Fruit fly (Drosophila melanogaster): Measurements from ENCODE around the gene CG3323.
A peak's percentile ranks its signal among the peaks of the same experiment; 100 is the strongest.

CG3323 gene

dm6 chrX:5311838-5312339, 6.4 kb upstream of the CG3323 start, which contains the start of the genes TrxT and dhd (continued):
- no peak for TF ChIP-seq CG2889 (GFP tag; IDR thresholded peaks at IDR 0.05)
- no peak for TF ChIP-seq Eip74EF (GFP tag; optimal IDR thresholded peaks at IDR 0.05)
- TF ChIP-seq pho (GFP tag; optimal IDR thresholded peaks at IDR 0.05), result peak; percentile 17
- no peak for TF ChIP-seq abd-A (tag; optimal IDR thresholded peaks at IDR 0.05)
- TF ChIP-seq D (optimal IDR thresholded peaks at IDR 0.05), result no peak
- no peak for TF ChIP-seq D (GFP tag; optimal IDR thresholded peaks at IDR 0.05)
- no peak for TF ChIP-seq wdn (GFP tag; IDR thresholded peaks at IDR 0.05)
- TF ChIP-seq CG11456 (GFP tag; IDR thresholded peaks at IDR 0.05), result 0 out of 3 replicates have a peak, but pooled peaks have one; percentile 57
- no peak for TF ChIP-seq Taf1 (GFP tag; IDR thresholded peaks at IDR 0.05)
- TF ChIP-seq tin (GFP tag; optimal IDR thresholded peaks at IDR 0.05), result no peak
- TF ChIP-seq Aef1 (GFP tag; IDR thresholded peaks at IDR 0.05), result peak; percentile 12; the same call in 1 of the 3 replicates
- no peak for TF ChIP-seq CG5245 (GFP tag; optimal IDR thresholded peaks at IDR 0.05)
- no peak for TF ChIP-seq gsb-n (tag; optimal IDR thresholded peaks at IDR 0.05)
- no peak for TF ChIP-seq Sry-β (GFP tag; optimal IDR thresholded peaks at IDR 0.05)
- no peak for TF ChIP-seq CG16779 (GFP tag; IDR thresholded peaks at IDR 0.05)
- peak; percentile 23 for TF ChIP-seq CG15073 (GFP tag; optimal IDR thresholded peaks at IDR 0.05)
- no peak for TF ChIP-seq CG3995 (GFP tag; optimal IDR thresholded peaks at IDR 0.05)
- no peak for TF ChIP-seq CG9817 (tag; optimal IDR thresholded peaks at IDR 0.05)
- peak; percentile 81 for TF ChIP-seq CG8290 (GFP tag; optimal IDR thresholded peaks at IDR 0.05)
- TF ChIP-seq CG8290 (tag; optimal IDR thresholded peaks at IDR 0.05), result peak; percentile 72 to 93
- TF ChIP-seq corto (GFP tag; optimal IDR thresholded peaks at IDR 0.05), result no peak
- TF ChIP-seq amos (GFP tag; IDR thresholded peaks at IDR 0.05; ENCODE audit: partially characterized antibody), result peak; percentile 54; the same call in 1 of the 2 replicates
- TF ChIP-seq da (GFP tag; optimal IDR thresholded peaks at IDR 0.05), result no peak
- TF ChIP-seq CG3726 (GFP tag; IDR thresholded peaks at IDR 0.05), result 0 out of 3 replicates have a peak, but pooled peaks have one; percentile 32
- no peak for TF ChIP-seq Hr51 (GFP tag; optimal IDR thresholded peaks at IDR 0.05)
- peak; percentile 64 for TF ChIP-seq CG17328 (GFP tag; IDR thresholded peaks at IDR 0.05)
- peak; percentile 74 for TF ChIP-seq CG33213 (GFP tag; optimal IDR thresholded peaks at IDR 0.05)
- 0 out of 2 replicates have a peak, but pooled peaks have one; percentile 18 for TF ChIP-seq CG10366 (GFP tag; IDR thresholded peaks at IDR 0.05)
- TF ChIP-seq CG13624 (GFP tag; optimal IDR thresholded peaks at IDR 0.05), result peak; percentile 45
- peak; percentile 38 for TF ChIP-seq Scr (GFP tag; IDR thresholded peaks at IDR 0.05; ENCODE audit: partially characterized antibody)
- no peak for TF ChIP-seq Sox102F (GFP tag; optimal IDR thresholded peaks at IDR 0.05)
- peak; percentile 17; the same call in 1 of the 2 replicates for TF ChIP-seq CG6272 (GFP tag; IDR thresholded peaks at IDR 0.05)
- TF ChIP-seq Gug (GFP tag; IDR thresholded peaks at IDR 0.05), result no peak
- TF ChIP-seq CkIIα-i1 (GFP tag; IDR thresholded peaks at IDR 0.05), result no peak
- peak; percentile 36; the same call in 1 of the 2 replicates for TF ChIP-seq CG11247 (GFP tag; IDR thresholded peaks at IDR 0.05)
- TF ChIP-seq E2f2 (GFP tag; IDR thresholded peaks at IDR 0.05), result peak; percentile 89
- TF ChIP-seq NC2α (GFP tag; optimal IDR thresholded peaks at IDR 0.05), result no peak
- TF ChIP-seq grau (tag; optimal IDR thresholded peaks at IDR 0.05), result peak; percentile 22
- TF ChIP-seq CG5953 (GFP tag; IDR thresholded peaks at IDR 0.05), result no peak
- peak; percentile 38 for TF ChIP-seq Meics (GFP tag; optimal IDR thresholded peaks at IDR 0.05)
- peak; percentile 66 for TF ChIP-seq bbx (GFP tag; IDR thresholded peaks at IDR 0.05; ENCODE audit: partially characterized antibody)
- no peak for TF ChIP-seq jigr1 (GFP tag; IDR thresholded peaks at IDR 0.05)
- TF ChIP-seq CG6791 (GFP tag; IDR thresholded peaks at IDR 0.05; ENCODE audit: partially characterized antibody), result peak; percentile 70
- TF ChIP-seq Fer3 (tag; optimal IDR thresholded peaks at IDR 0.05), result peak; percentile 3
- TF ChIP-seq CG3163 (GFP tag; optimal IDR thresholded peaks at IDR 0.05), result no peak
- no peak for TF ChIP-seq Dek (tag; optimal IDR thresholded peaks at IDR 0.05)
- peak; percentile 68 for TF ChIP-seq Bgb (GFP tag; IDR thresholded peaks at IDR 0.05; ENCODE audit: partially characterized antibody)
- TF ChIP-seq CG14441 (GFP tag; IDR thresholded peaks at IDR 0.05), result peak; percentile 37; the same call in 1 of the 2 replicates
- TF ChIP-seq sna (GFP tag; IDR thresholded peaks at IDR 0.05; ENCODE audit: partially characterized antibody), result peak; percentile 59; the same call in 1 of the 2 replicates
- no peak for TF ChIP-seq Mrtf (GFP tag; IDR thresholded peaks at IDR 0.05)
- TF ChIP-seq CG4424 (GFP tag; optimal IDR thresholded peaks at IDR 0.05), result no peak
